Fruit fly (Drosophila melanogaster) whole organism, embryonic: ENCODE data around the gene pav.

Source experiments
- Abd-B ChIP-seq: fragments of 200-800 bp; sonication (Bioruptor generic); optimal IDR thresholded peaks from 2 replicates; lab custom pipeline; 2018; ENCODE audit warnings: missing biosample characterization, mild to moderate bottlenecking, missing genetic modification characterization, moderate library complexity
- Adf1 ChIP-seq: fragments of 200-800 bp; sonication (Bioruptor generic); IDR thresholded peaks from 2 replicates; pipeline ENCODE4 v1.3.6; 2022; ENCODE audit warnings: missing biosample characterization, missing genetic modification characterization
- C15 ChIP-seq: fragments of 200-800 bp; sonication (Bioruptor generic); IDR thresholded peaks from 3 replicates; pipeline ENCODE4 v1.3.6; 2022; ENCODE audit warnings: missing biosample characterization, missing genetic modification characterization
- CG10959 ChIP-seq: fragments of 200-800 bp; sonication (Bioruptor generic); IDR thresholded peaks from 2 replicates; pipeline ENCODE4 v1.3.6; 2022; ENCODE audit warnings: missing biosample characterization, missing genetic modification characterization
- CG11085 ChIP-seq: fragments of 200-800 bp; sonication (Bioruptor generic); IDR thresholded peaks from 2 replicates; pipeline ENCODE4 v1.3.6; 2022; ENCODE audit warnings: missing biosample characterization, missing genetic modification characterization
- CG11093 ChIP-seq: fragments of 200-800 bp; sonication (Bioruptor generic); IDR thresholded peaks from 3 replicates; pipeline ENCODE4 v1.3.6; 2022; ENCODE audit warnings: missing biosample characterization, missing genetic modification characterization
- CG11723 ChIP-seq: fragments of 200-800 bp; sonication (Bioruptor generic); optimal IDR thresholded peaks from 2 replicates; lab custom pipeline; 2017; ENCODE audit warnings: missing biosample characterization, mild to moderate bottlenecking, missing genetic modification characterization
- CG13775 ChIP-seq: fragments of 200-800 bp; sonication (Bioruptor generic); optimal IDR thresholded peaks from 3 replicates; lab custom pipeline; 2017; ENCODE audit warnings: missing biosample characterization, mild to moderate bottlenecking, missing genetic modification characterization
- CG13894 ChIP-seq: fragments of 200-800 bp; sonication (Bioruptor generic); optimal IDR thresholded peaks from 3 replicates; lab custom pipeline; 2018; ENCODE audit warnings: missing biosample characterization, mild to moderate bottlenecking, missing genetic modification characterization, moderate library complexity
- CG14050 ChIP-seq: fragments of 200-800 bp; sonication (Bioruptor generic); IDR thresholded peaks from 3 replicates; pipeline ENCODE4 v1.3.6; 2022; ENCODE audit warnings: missing biosample characterization, missing genetic modification characterization
- CG14441 ChIP-seq: fragments of 200-800 bp; sonication (Bioruptor generic); IDR thresholded peaks from 2 replicates; pipeline ENCODE4 v1.3.6; 2022; ENCODE audit warnings: missing biosample characterization, missing genetic modification characterization
- CG14667 ChIP-seq: fragments of 200-800 bp; sonication (Bioruptor generic); IDR thresholded peaks from 2 replicates; pipeline ENCODE4 v1.3.6; 2022; ENCODE audit warnings: missing biosample characterization, missing genetic modification characterization
- CG2120 ChIP-seq: fragments of 200-800 bp; sonication (Bioruptor generic); optimal IDR thresholded peaks from 3 replicates; lab custom pipeline; 2016; ENCODE audit warnings: missing biosample characterization, missing genetic modification characterization
- CG2678 ChIP-seq: fragments of 200-800 bp; sonication (Bioruptor generic); optimal IDR thresholded peaks from 3 replicates; lab custom pipeline; 2019; ENCODE audit warnings: missing biosample characterization, mild to moderate bottlenecking, missing genetic modification characterization, moderate library complexity
- CG3065 ChIP-seq: fragments of 200-800 bp; sonication (Bioruptor generic); optimal IDR thresholded peaks from 2 replicates; lab custom pipeline; 2016; ENCODE audit warnings: missing biosample characterization, missing genetic modification characterization
- CG31224 ChIP-seq: fragments of 200-800 bp; sonication (Bioruptor generic); IDR thresholded peaks from 2 replicates; pipeline ENCODE4 v1.3.6; 2022; ENCODE audit warnings: missing biosample characterization, missing genetic modification characterization
- CG43689 ChIP-seq: fragments of 200-800 bp; sonication (Bioruptor generic); IDR thresholded peaks from 2 replicates; pipeline ENCODE4 v1.3.6; 2022; ENCODE audit warnings: missing biosample characterization, missing genetic modification characterization
- CG6654 ChIP-seq: fragments of 200-800 bp; sonication (Bioruptor generic); optimal IDR thresholded peaks from 2 replicates; lab custom pipeline; 2017; ENCODE audit warnings: missing biosample characterization, mild to moderate bottlenecking, missing genetic modification characterization
- CG6854 ChIP-seq: fragments of 200-800 bp; sonication (Bioruptor generic); optimal IDR thresholded peaks from 3 replicates; lab custom pipeline; 2017; ENCODE audit warnings: missing biosample characterization, mild to moderate bottlenecking, missing genetic modification characterization
- CG8290 ChIP-seq, 3 experiments: fragments of 200-800 bp; sonication (Bioruptor generic); optimal IDR thresholded peaks; 2 replicates each; lab custom pipeline; 2016 to 2019; ENCODE audit warnings: missing biosample characterization in 3 of 3, missing genetic modification characterization in 3 of 3, mild to moderate bottlenecking in 2 of 3, moderate library complexity in 1 of 3
- CG8944 ChIP-seq: fragments of 200-800 bp; sonication (Bioruptor generic); optimal IDR thresholded peaks from 3 replicates; lab custom pipeline; 2016; ENCODE audit warnings: missing biosample characterization, missing genetic modification characterization
- CG9817 ChIP-seq: fragments of 200-800 bp; sonication (Bioruptor generic); optimal IDR thresholded peaks from 2 replicates; lab custom pipeline; 2018; ENCODE audit warnings: missing biosample characterization, mild to moderate bottlenecking, missing genetic modification characterization, moderate library complexity
- CG9876 ChIP-seq: fragments of 200-800 bp; sonication (Bioruptor generic); optimal IDR thresholded peaks from 2 replicates; lab custom pipeline; 2016; ENCODE audit warnings: missing biosample characterization, missing genetic modification characterization
- Dll ChIP-seq: fragments of 200-800 bp; sonication (Bioruptor generic); IDR thresholded peaks from 4 replicates; pipeline ENCODE4 v1.3.6; 2022; ENCODE audit warnings: missing biosample characterization, missing genetic modification characterization; ENCODE audit not compliant: partially characterized antibody
- Drgx ChIP-seq: fragments of 200-800 bp; sonication (Bioruptor generic); IDR thresholded peaks from 2 replicates; pipeline ENCODE4 v1.3.6; 2022; ENCODE audit warnings: missing biosample characterization, missing genetic modification characterization
- HLH3B ChIP-seq: fragments of 200-800 bp; sonication (Bioruptor generic); IDR thresholded peaks from 2 replicates; pipeline ENCODE4 v1.3.6; 2022; ENCODE audit warnings: missing biosample characterization, missing genetic modification characterization
- Hmr ChIP-seq: fragments of 200-800 bp; sonication (Bioruptor generic); optimal IDR thresholded peaks from 3 replicates; lab custom pipeline; 2017; ENCODE audit warnings: mild to moderate bottlenecking, missing biosample characterization, missing genetic modification reagents, missing genetic modification characterization
- Hsf ChIP-seq: fragments of 200-800 bp; sonication (Bioruptor generic); optimal IDR thresholded peaks from 3 replicates; lab custom pipeline; 2016; ENCODE audit warnings: missing biosample characterization, missing genetic modification characterization
- Opbp ChIP-seq: fragments of 200-800 bp; sonication (Bioruptor generic); IDR thresholded peaks from 3 replicates; pipeline ENCODE4 v1.3.6; 2022; ENCODE audit warnings: missing biosample characterization, missing genetic modification characterization; ENCODE audit not compliant: partially characterized antibody
- ash1 ChIP-seq: fragments of 200-800 bp; sonication (Bioruptor generic); optimal IDR thresholded peaks from 2 replicates; lab custom pipeline; 2018; ENCODE audit warnings: missing biosample characterization, mild to moderate bottlenecking, missing genetic modification characterization
- ato ChIP-seq: fragments of 200-800 bp; sonication (Bioruptor generic); IDR thresholded peaks from 2 replicates; pipeline ENCODE4 v1.3.6; 2022; ENCODE audit warnings: missing biosample characterization, missing genetic modification characterization; ENCODE audit not compliant: partially characterized antibody
- bbx ChIP-seq: fragments of 200-800 bp; sonication (Bioruptor generic); IDR thresholded peaks from 2 replicates; pipeline ENCODE4 v1.3.6; 2022; ENCODE audit warnings: missing biosample characterization, missing genetic modification characterization; ENCODE audit not compliant: partially characterized antibody
- btn ChIP-seq: fragments of 200-800 bp; sonication (Bioruptor generic); optimal IDR thresholded peaks from 2 replicates; lab custom pipeline; 2016; ENCODE audit warnings: missing biosample characterization, missing genetic modification characterization
- chinmo ChIP-seq: fragments of 200-800 bp; sonication (Bioruptor generic); IDR thresholded peaks from 4 replicates; pipeline ENCODE4 v1.3.6; 2022; ENCODE audit warnings: missing biosample characterization, missing genetic modification characterization; ENCODE audit not compliant: partially characterized antibody
- chm ChIP-seq: fragments of 200-800 bp; sonication (Bioruptor generic); IDR thresholded peaks from 2 replicates; pipeline ENCODE4 v1.3.6; 2022; ENCODE audit warnings: missing biosample characterization, missing genetic modification characterization
- dysf ChIP-seq: fragments of 200-800 bp; sonication (Bioruptor generic); IDR thresholded peaks from 3 replicates; pipeline ENCODE4 v1.3.6; 2022; ENCODE audit warnings: missing biosample characterization, missing genetic modification characterization
- exex ChIP-seq: fragments of 200-800 bp; sonication (Bioruptor generic); optimal IDR thresholded peaks from 4 replicates; lab custom pipeline; 2018; ENCODE audit warnings: missing biosample characterization, mild to moderate bottlenecking, missing genetic modification characterization, moderate library complexity
- fd3F ChIP-seq: fragments of 200-800 bp; sonication (Bioruptor generic); optimal IDR thresholded peaks from 2 replicates; lab custom pipeline; 2018; ENCODE audit warnings: missing biosample characterization, mild to moderate bottlenecking, missing genetic modification characterization, moderate library complexity
- grau ChIP-seq: fragments of 200-800 bp; optimal IDR thresholded peaks from 3 replicates; lab custom pipeline; 2019; ENCODE audit warnings: missing biosample characterization, mild to moderate bottlenecking, missing genetic modification characterization, moderate library complexity
- jigr1 ChIP-seq: fragments of 200-800 bp; sonication (Bioruptor generic); IDR thresholded peaks from 3 replicates; pipeline ENCODE4 v1.3.6; 2022; ENCODE audit warnings: missing biosample characterization, missing genetic modification characterization
- jing ChIP-seq: fragments of 200-800 bp; sonication (Bioruptor generic); optimal IDR thresholded peaks from 2 replicates; lab custom pipeline; 2018; ENCODE audit warnings: missing biosample characterization, mild to moderate bottlenecking, missing genetic modification characterization
- lbe ChIP-seq: fragments of 200-800 bp; sonication (Bioruptor generic); optimal IDR thresholded peaks from 2 replicates; lab custom pipeline; 2016; ENCODE audit warnings: missing biosample characterization, mild to moderate bottlenecking, missing genetic modification characterization
- mam ChIP-seq: fragments of 200-800 bp; sonication (Bioruptor generic); optimal IDR thresholded peaks from 3 replicates; lab custom pipeline; 2016; ENCODE audit warnings: missing biosample characterization, missing genetic modification characterization
- nau ChIP-seq: fragments of 200-800 bp; sonication (Bioruptor generic); optimal IDR thresholded peaks from 3 replicates; lab custom pipeline; 2017; ENCODE audit warnings: missing biosample characterization, mild to moderate bottlenecking, missing genetic modification characterization, missing genetic modification reagents
- peb ChIP-seq: fragments of 200-800 bp; sonication (Bioruptor generic); IDR thresholded peaks from 2 replicates; pipeline ENCODE4 v1.3.6; 2022; ENCODE audit warnings: missing biosample characterization, missing genetic modification characterization
- pfk ChIP-seq: fragments of 200-800 bp; sonication (Bioruptor generic); optimal IDR thresholded peaks from 2 replicates; lab custom pipeline; 2018; ENCODE audit warnings: missing biosample characterization, mild to moderate bottlenecking, missing genetic modification characterization, moderate library complexity
- ranshi ChIP-seq: fragments of 200-800 bp; sonication (Bioruptor generic); IDR thresholded peaks from 2 replicates; pipeline ENCODE4 v1.3.6; 2022; ENCODE audit warnings: missing biosample characterization, missing genetic modification characterization
- ro ChIP-seq: fragments of 200-800 bp; sonication (Bioruptor generic); IDR thresholded peaks from 2 replicates; pipeline ENCODE4 v1.3.6; 2022; ENCODE audit warnings: missing biosample characterization, missing genetic modification characterization
- tgo ChIP-seq: fragments of 200-800 bp; sonication (Bioruptor generic); IDR thresholded peaks from 3 replicates; pipeline ENCODE4 v1.3.6; 2022; ENCODE audit warnings: missing biosample characterization, missing genetic modification characterization
- ttk ChIP-seq: fragments of 200-800 bp; sonication (Bioruptor generic); IDR thresholded peaks from 2 replicates; pipeline ENCODE4 v2.1.2; 2022; ENCODE audit warnings: missing biosample characterization, missing genetic modification characterization
- usp ChIP-seq: fragments of >200 bp; optimal IDR thresholded peaks from 2 replicates; lab custom pipeline; 2017; ENCODE audit warnings: missing biosample characterization, missing genetic modification characterization

Gene pav

DNA sequence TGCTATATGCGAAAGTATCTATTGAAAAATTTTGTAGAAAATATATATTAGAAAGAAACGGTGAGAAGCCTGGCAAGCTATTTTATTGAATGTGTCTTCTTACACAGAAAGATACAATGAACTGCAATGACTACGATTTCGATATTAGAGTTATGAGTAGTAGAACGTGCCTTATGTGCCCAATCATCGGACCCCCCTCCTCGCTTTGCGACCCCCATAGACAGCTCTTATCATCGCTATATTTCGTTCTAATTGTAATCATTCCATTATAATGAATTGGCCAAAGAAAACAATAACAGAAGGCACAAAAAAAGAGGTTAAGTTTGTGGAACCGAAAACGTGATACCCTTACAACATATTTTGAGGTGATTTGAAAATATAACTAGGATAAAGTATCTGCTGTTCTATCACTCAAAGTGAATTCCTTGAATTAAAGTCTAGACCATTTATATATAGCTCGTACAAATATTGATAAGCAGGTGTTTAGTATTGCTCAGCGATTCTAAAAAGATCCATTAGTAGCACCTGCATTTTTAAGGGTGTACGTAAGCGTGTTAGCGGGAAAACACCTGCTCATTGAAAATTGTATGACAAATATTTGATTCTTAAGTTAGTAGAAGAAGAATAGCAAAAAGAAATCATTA lies 9.7 kb upstream of the pav start (continued):
- TF ChIP-seq CG31224 (GFP tag; lab: Robert Waterston, UW) (no peak), CG14050 (GFP tag; lab: Robert Waterston, UW) (no peak), CG9817 (tag; lab: Kevin White, UChicago) (peak; percentile 12), CG2678 (tag; lab: Kevin White, UChicago) (peak; percentile 48), Hsf (GFP tag; lab: Kevin White, UChicago) (no peak), tgo (no peak), CG11093 (GFP tag; lab: Robert Waterston, UW) (no peak), ranshi (GFP tag; lab: Robert Waterston, UW) (no peak), lbe (GFP tag; lab: Kevin White, UChicago) (no peak), HLH3B (GFP tag; lab: Robert Waterston, UW) (no peak), CG8290 (GFP tag; optimal IDR thresholded peaks at IDR 0.05; lab: Kevin White, UChicago) (no peak), CG8290 (tag; optimal IDR thresholded peaks at IDR 0.05; lab: Kevin White, UChicago) (no peak), ttk (GFP tag; lab: Robert Waterston, UW) (no peak), CG11723 (GFP tag; lab: Kevin White, UChicago) (no peak), Opbp (GFP tag; lab: Robert Waterston, UW) (no peak), Abd-B (GFP tag; lab: Kevin White, UChicago) (no peak), ato (GFP tag; lab: Robert Waterston, UW) (no peak), Adf1 (GFP tag; lab: Robert Waterston, UW) (no peak), CG8944 (GFP tag; lab: Kevin White, UChicago) (no peak), mam (GFP tag; lab: Kevin White, UChicago) (no peak), CG6854 (GFP tag; lab: Kevin White, UChicago) (no peak), nau (no peak), pfk (GFP tag; lab: Kevin White, UChicago) (no peak), jing (GFP tag; lab: Kevin White, UChicago) (no peak), CG14667 (GFP tag; lab: Robert Waterston, UW) (no peak), ash1 (GFP tag; lab: Kevin White, UChicago) (no peak), chm (GFP tag; lab: Robert Waterston, UW) (no peak), Drgx (GFP tag; lab: Robert Waterston, UW) (no peak), exex (tag; lab: Kevin White, UChicago) (no peak), peb (GFP tag; lab: Robert Waterston, UW) (no peak), CG14441 (GFP tag; lab: Robert Waterston, UW) (no peak), CG11085 (GFP tag; lab: Robert Waterston, UW) (no peak), CG6654 (GFP tag; lab: Kevin White, UChicago) (no peak), jigr1 (GFP tag; lab: Robert Waterston, UW) (no peak), CG10959 (GFP tag; lab: Robert Waterston, UW) (no peak), CG2120 (GFP tag; lab: Kevin White, UChicago) (peak; percentile 41), CG9876 (GFP tag; lab: Kevin White, UChicago) (no peak), CG13775 (GFP tag; lab: Kevin White, UChicago) (no peak), CG3065 (no peak), dysf (GFP tag; lab: Robert Waterston, UW) (no peak), chinmo (no peak), CG13894 (no peak), Hmr (GFP tag; lab: Kevin White, UChicago) (no peak), Dll (GFP tag; lab: Robert Waterston, UW) (no peak), ro (GFP tag; lab: Robert Waterston, UW) (no peak), btn (GFP tag; lab: Kevin White, UChicago) (no peak), bbx (no peak), grau (tag; lab: Kevin White, UChicago) (peak; percentile 30), CG43689 (GFP tag; lab: Robert Waterston, UW) (no peak), C15 (GFP tag; lab: Robert Waterston, UW) (no peak), usp (no peak), fd3F (GFP tag; lab: Kevin White, UChicago) (no peak)
